Fruit fly (Drosophila melanogaster): Measurements from ENCODE around the gene beat-IV.

The beat-IV gene

dm6 chr3R:23526069-23526468, 31.1 kb upstream of the beat-IV start (continued):
- no peak for TF ChIP-seq dm (GFP tag; optimal IDR thresholded peaks at IDR 0.05)
- TF ChIP-seq CG2120 (GFP tag; optimal IDR thresholded peaks at IDR 0.05) = no peak
- no peak for TF ChIP-seq CG6813 (GFP tag; optimal IDR thresholded peaks at IDR 0.05)
- peak; percentile 38; the same call in 1 of the 2 replicates for TF ChIP-seq HLH3B (GFP tag; IDR thresholded peaks at IDR 0.05)
- TF ChIP-seq peb (GFP tag; IDR thresholded peaks at IDR 0.05) = no peak
- TF ChIP-seq CkIIα-i1 (GFP tag; IDR thresholded peaks at IDR 0.05) = no peak
- TF ChIP-seq cwo (GFP tag; optimal IDR thresholded peaks at IDR 0.05) = peak; percentile 66
- TF ChIP-seq row (GFP tag; IDR thresholded peaks at IDR 0.05) = peak; percentile 66
- no peak for TF ChIP-seq Hr39 (optimal IDR thresholded peaks at IDR 0.05)
- no peak for TF ChIP-seq kah (GFP tag; optimal IDR thresholded peaks at IDR 0.05)
- no peak for TF ChIP-seq CG5953 (GFP tag; IDR thresholded peaks at IDR 0.05)
- TF ChIP-seq ftz-f1 (GFP tag; optimal IDR thresholded peaks at IDR 0.05) = peak; percentile 18
- peak; percentile 28 for TF ChIP-seq CG11504 (tag; optimal IDR thresholded peaks at IDR 0.05)
- TF ChIP-seq jing (GFP tag; optimal IDR thresholded peaks at IDR 0.05) = no peak
- TF ChIP-seq CG1792 (GFP tag; optimal IDR thresholded peaks at IDR 0.05) = no peak
- no peak for TF ChIP-seq H2.0 (GFP tag; IDR thresholded peaks at IDR 0.05)
- no peak for TF ChIP-seq ash1 (GFP tag; optimal IDR thresholded peaks at IDR 0.05)
- TF ChIP-seq disco-r (GFP tag; optimal IDR thresholded peaks at IDR 0.05) = no peak
- TF ChIP-seq CG10431 (GFP tag; optimal IDR thresholded peaks at IDR 0.05) = no peak
- TF ChIP-seq Meics (GFP tag; optimal IDR thresholded peaks at IDR 0.05) = peak; percentile 13
- TF ChIP-seq TFAM (GFP tag; optimal IDR thresholded peaks at IDR 0.05) = no peak
- TF ChIP-seq CG5245 (GFP tag; optimal IDR thresholded peaks at IDR 0.05) = no peak
- no peak for TF ChIP-seq Dp (GFP tag; optimal IDR thresholded peaks at IDR 0.05)
- TF ChIP-seq Kr (GFP tag; optimal IDR thresholded peaks at IDR 0.05) = no peak
- no peak for TF ChIP-seq CG12104 (GFP tag; optimal IDR thresholded peaks at IDR 0.05)
- no peak for TF ChIP-seq CG8944 (GFP tag; optimal IDR thresholded peaks at IDR 0.05)
- TF ChIP-seq pita (GFP tag; optimal IDR thresholded peaks at IDR 0.05) = no peak
- no peak for TF ChIP-seq bigmax (GFP tag; optimal IDR thresholded peaks at IDR 0.05)
- no peak for TF ChIP-seq CG8281 (tag; optimal IDR thresholded peaks at IDR 0.05)
- TF ChIP-seq CG16815 (GFP tag; optimal IDR thresholded peaks at IDR 0.05) = no peak
- no peak for TF ChIP-seq CG6791 (GFP tag; IDR thresholded peaks at IDR 0.05; ENCODE audit: partially characterized antibody)
- TF ChIP-seq maf-S (GFP tag; optimal IDR thresholded peaks at IDR 0.05) = no peak
- no peak for TF ChIP-seq CG14710 (tag; optimal IDR thresholded peaks at IDR 0.05)
- TF ChIP-seq CG10147 (GFP tag; optimal IDR thresholded peaks at IDR 0.05) = no peak
- no peak for TF ChIP-seq Sry-δ (GFP tag; optimal IDR thresholded peaks at IDR 0.05)
- TF ChIP-seq B-H1 (GFP tag; IDR thresholded peaks at IDR 0.05) = no peak
- no peak for TF ChIP-seq usp (GFP tag; optimal IDR thresholded peaks at IDR 0.05)
- no peak for TF ChIP-seq h (optimal IDR thresholded peaks at IDR 0.05)
- no peak for TF ChIP-seq crp (GFP tag; optimal IDR thresholded peaks at IDR 0.05)
- no peak for TF ChIP-seq D (optimal IDR thresholded peaks at IDR 0.05)
- TF ChIP-seq D (GFP tag; optimal IDR thresholded peaks at IDR 0.05) = no peak
- no peak for TF ChIP-seq jigr1 (GFP tag; IDR thresholded peaks at IDR 0.05)
- no peak for TF ChIP-seq Lim3 (GFP tag; IDR thresholded peaks at IDR 0.05)
- no peak for TF ChIP-seq CG7357 (GFP tag; IDR thresholded peaks at IDR 0.05)
- no peak for TF ChIP-seq CG10321 (GFP tag; IDR thresholded peaks at IDR 0.05)
- no peak for TF ChIP-seq CG10654 (GFP tag; optimal IDR thresholded peaks at IDR 0.05)
- peak; percentile 27 for TF ChIP-seq ind (GFP tag; optimal IDR thresholded peaks at IDR 0.05)
- no peak for TF ChIP-seq ssp (GFP tag; IDR thresholded peaks at IDR 0.05)
- TF ChIP-seq lmd (GFP tag; IDR thresholded peaks at IDR 0.05) = peak; percentile 25; the same call in 1 of the 2 replicates
- no peak for TF ChIP-seq Ssrp (tag; optimal IDR thresholded peaks at IDR 0.05)
- no peak for TF ChIP-seq Lpt (GFP tag; optimal IDR thresholded peaks at IDR 0.05)
- TF ChIP-seq tx (GFP tag; optimal IDR thresholded peaks at IDR 0.05) = no peak
- TF ChIP-seq pan (optimal IDR thresholded peaks at IDR 0.05) = no peak
- peak in 1 of 2 experiments; percentile 22 for TF ChIP-seq pan (GFP tag; optimal IDR thresholded peaks at IDR 0.05 in 1 of 2, IDR thresholded peaks at IDR 0.05 in 1 of 2)

Data from whole organism, embryonic.